Comparison of ENCODE assay signal across 1 fruit fly cellular context in genomic region chr3R:13686371-13687211, dm6.
TF ChIP-seq lines count a peak whose summit lies in the region.

TSS of gene omd (minus strand) at chr3R:13687210.

TF ChIP-seq in whole organism, embryonic, 481 proteins besides CTCF, POLR2A, EP300 and RAD21 (continued from another document):
- TF ChIP-seq CG2129 (GFP tag; IDR thresholded peaks at IDR 0.05; lab: Robert Waterston, UW; ENCODE audit: partially characterized antibody) (no peak), vvl (GFP tag; IDR thresholded peaks at IDR 0.05; lab: Robert Waterston, UW) (peak; percentile 64), chinmo (GFP tag; IDR thresholded peaks at IDR 0.05; lab: Robert Waterston, UW; ENCODE audit: partially characterized antibody) (0 out of 4 replicates have a peak, but pooled peaks have one; percentile 66), Vsx1 (GFP tag; optimal IDR thresholded peaks at IDR 0.05; lab: Kevin White, UChicago) (no peak), CG31224 (GFP tag; IDR thresholded peaks at IDR 0.05; lab: Robert Waterston, UW) (peak; percentile 40; the same call in 1 of the 2 replicates), unpg (GFP tag; optimal IDR thresholded peaks at IDR 0.05; lab: Kevin White, UChicago) (no peak), CG33557 (GFP tag; optimal IDR thresholded peaks at IDR 0.05; lab: Kevin White, UChicago) (peak; percentile 65), CG9609 (GFP tag; optimal IDR thresholded peaks at IDR 0.05; lab: Kevin White, UChicago) (peak; percentile 17), zen (tag; optimal IDR thresholded peaks at IDR 0.05; lab: Kevin White, UChicago) (no peak), CG16863 (GFP tag; optimal IDR thresholded peaks at IDR 0.05; lab: Kevin White, UChicago) (peak; percentile 54), CG15011 (GFP tag; optimal IDR thresholded peaks at IDR 0.05; lab: Kevin White, UChicago) (peak; percentile 70), ab (GFP tag; optimal IDR thresholded peaks at IDR 0.05; lab: Kevin White, UChicago) (no peak), seq (GFP tag; IDR thresholded peaks at IDR 0.05; lab: Robert Waterston, UW) (peak; percentile 51), jumu (GFP tag; optimal IDR thresholded peaks at IDR 0.05; lab: Kevin White, UChicago) (peak; percentile 27), emc (GFP tag; optimal IDR thresholded peaks at IDR 0.05; lab: Kevin White, UChicago) (no peak), gfzf (GFP tag; optimal IDR thresholded peaks at IDR 0.05; lab: Kevin White, UChicago) (no peak)
